Worm (Caenorhabditis elegans) whole organism, midembryonic: Measurements from ENCODE around the gene aqp-3.

Source experiments
- flt-1 ChIP-seq: fragments of 200-800 bp; sonication (Bioruptor generic); IDR thresholded peaks from 2 replicates; pipeline ENCODE4 v1.3.6; 2022; ENCODE audit warnings: missing genetic modification characterization, missing compliant biosample characterization
- klf-2 ChIP-seq: fragments of 200-800 bp; sonication (Bioruptor generic); conservative IDR thresholded peaks from 2 replicates; pipeline ENCODE4 v1.3.6; 2022; ENCODE audit warnings: missing genetic modification reagents, missing genetic modification characterization, missing compliant biosample characterization

- TF ChIP-seq flt-1 = no peak
- TF ChIP-seq klf-2 (GFP tag; lab: Robert Waterston, UW) = no peak
These were observed 42.7 kb upstream of the aqp-3 start, which contains the start of gene F13H10.6 for ce11 chrIV:11008996-11009395.
